Fruit fly (Drosophila melanogaster): ENCODE results near the gene CG31869.

Gene CG31869

dm6 chr2L:10849511-10850191 is 48.7 kb upstream of the CG31869 start, which contains the start of gene SmydA-3:
Gene SmydA-3, plus strand, starts transcription at chr2L:10850141.
- TF ChIP-seq h (GFP tag; optimal IDR thresholded peaks at IDR 0.05) (peak; percentile 18), OdsH (GFP tag; optimal IDR thresholded peaks at IDR 0.05) (peak; percentile 3), jim (GFP tag; optimal IDR thresholded peaks at IDR 0.05) (no peak), foxo (GFP tag; optimal IDR thresholded peaks at IDR 0.05) (peak in 1 of 2 experiments; percentile 37), rgr (GFP tag; optimal IDR thresholded peaks at IDR 0.05) (peak; percentile 9)

dm6 chr2L:10846944-10847343 is 46.0 kb upstream of the CG31869 start, which contains the start of gene Porin2:
Gene Porin2, minus strand, starts transcription at chr2L:10847044.
- TF ChIP-seq br (GFP tag; optimal IDR thresholded peaks at IDR 0.05), result no peak
- TF ChIP-seq rgr (GFP tag; optimal IDR thresholded peaks at IDR 0.05), result no peak
- no peak for TF ChIP-seq Vsx2 (GFP tag; optimal IDR thresholded peaks at IDR 0.05; ENCODE audit: partially characterized antibody)

- no peak for TF ChIP-seq CrebA (GFP tag; optimal IDR thresholded peaks at IDR 0.05; ENCODE audit: borderline replicate concordance)
- no peak for TF ChIP-seq h (GFP tag; optimal IDR thresholded peaks at IDR 0.05)
- no peak for TF ChIP-seq N (GFP tag; optimal IDR thresholded peaks at IDR 0.05)
- no peak for TF ChIP-seq Dfd (GFP tag; optimal IDR thresholded peaks at IDR 0.05)
- TF ChIP-seq Rel (GFP tag; optimal IDR thresholded peaks at IDR 0.05), result no peak
- TF ChIP-seq Rel (tag; optimal IDR thresholded peaks at IDR 0.05), result no peak
- TF ChIP-seq dl (GFP tag; optimal IDR thresholded peaks at IDR 0.05; ENCODE audit: insufficient read depth in 1 of 2, partially characterized antibody in 2 of 2), result no peak
- no peak for TF ChIP-seq usp (GFP tag; optimal IDR thresholded peaks at IDR 0.05)
These were observed 44.7 kb upstream of the CG31869 start, which contains the start of the genes CG17139 and CG17140 for dm6 chr2L:10845564-10845963. Gene CG17139, minus strand, starts transcription at chr2L:10845664. Gene CG17140, minus strand, starts transcription at chr2L:10845664.

- TF ChIP-seq foxo (GFP tag; optimal IDR thresholded peaks at IDR 0.05), result no peak
- no peak for TF ChIP-seq Myc (optimal IDR thresholded peaks at IDR 0.05)
- TF ChIP-seq sage (GFP tag; optimal IDR thresholded peaks at IDR 0.05), result no peak
- TF ChIP-seq psq (GFP tag; optimal IDR thresholded peaks at IDR 0.05), result peak; percentile 43
- TF ChIP-seq OdsH (GFP tag; optimal IDR thresholded peaks at IDR 0.05), result peak; percentile 22
- TF ChIP-seq lola (GFP tag; optimal IDR thresholded peaks at IDR 0.05), result no peak
- TF ChIP-seq Hr78 (GFP tag; optimal IDR thresholded peaks at IDR 0.05), result no peak
- no peak for TF ChIP-seq CG9705 (GFP tag; optimal IDR thresholded peaks at IDR 0.05)
- no peak for TF ChIP-seq sv (GFP tag; optimal IDR thresholded peaks at IDR 0.05)
These were observed 41.4 kb upstream of the CG31869 start, which contains the start of gene CG6700 for dm6 chr2L:10842326-10842725. Gene CG6700, minus strand, starts transcription at chr2L:10842597.

dm6 chr2L:10841619-10842018 is 40.7 kb upstream of the CG31869 start:
- no peak for TF ChIP-seq CrebA (GFP tag; optimal IDR thresholded peaks at IDR 0.05; ENCODE audit: borderline replicate concordance)
- no peak for TF ChIP-seq tai (GFP tag; optimal IDR thresholded peaks at IDR 0.05)
- no peak for TF ChIP-seq jim (GFP tag; optimal IDR thresholded peaks at IDR 0.05)
- TF ChIP-seq lola (GFP tag; optimal IDR thresholded peaks at IDR 0.05), result no peak
- TF ChIP-seq Mio (GFP tag; optimal IDR thresholded peaks at IDR 0.05), result no peak
- no peak for TF ChIP-seq woc (GFP tag; optimal IDR thresholded peaks at IDR 0.05)
- no peak for TF ChIP-seq Dif (GFP tag; optimal IDR thresholded peaks at IDR 0.05; ENCODE audit: partially characterized antibody)
- TF ChIP-seq brk (GFP tag; optimal IDR thresholded peaks at IDR 0.05), result no peak
- no peak for TF ChIP-seq dmrt93B (GFP tag; optimal IDR thresholded peaks at IDR 0.05)
- no peak for TF ChIP-seq Hnf4 (GFP tag; optimal IDR thresholded peaks at IDR 0.05)
- TF ChIP-seq HLH106 (tag; optimal IDR thresholded peaks at IDR 0.05), result no peak
- TF ChIP-seq Myc (optimal IDR thresholded peaks at IDR 0.05), result no peak
- no peak for TF ChIP-seq CG9705 (GFP tag; optimal IDR thresholded peaks at IDR 0.05)

- TF ChIP-seq fru (GFP tag; optimal IDR thresholded peaks at IDR 0.05) (no peak), Dfd (GFP tag; optimal IDR thresholded peaks at IDR 0.05) (no peak), dsf (GFP tag; optimal IDR thresholded peaks at IDR 0.05; ENCODE audit: borderline replicate concordance) (no peak), lola (GFP tag; optimal IDR thresholded peaks at IDR 0.05) (no peak), OdsH (GFP tag; optimal IDR thresholded peaks at IDR 0.05) (no peak), dl (GFP tag; optimal IDR thresholded peaks at IDR 0.05; ENCODE audit: insufficient read depth in 1 of 2, partially characterized antibody in 2 of 2) (no peak), brk (GFP tag; optimal IDR thresholded peaks at IDR 0.05) (no peak), jim (GFP tag; optimal IDR thresholded peaks at IDR 0.05) (no peak), Hr78 (GFP tag; optimal IDR thresholded peaks at IDR 0.05) (no peak), ey (GFP tag; optimal IDR thresholded peaks at IDR 0.05) (no peak), rgr (GFP tag; optimal IDR thresholded peaks at IDR 0.05) (no peak), Mio (GFP tag; optimal IDR thresholded peaks at IDR 0.05) (no peak), Jra (GFP tag; optimal IDR thresholded peaks at IDR 0.05) (no peak), sv (GFP tag; optimal IDR thresholded peaks at IDR 0.05) (no peak), CG9705 (GFP tag; optimal IDR thresholded peaks at IDR 0.05) (no peak), GATAd (GFP tag; optimal IDR thresholded peaks at IDR 0.05) (no peak)
These were observed 36.6 kb upstream of the CG31869 start, which contains the start of gene Nos for dm6 chr2L:10837491-10837890. Gene Nos, minus strand, starts transcription at chr2L:10837511.

Data from whole organism, wandering third instar larva.